Fruit fly (Drosophila melanogaster) whole organism, prepupa: ENCODE measurements around the gene tyn.
A peak's percentile ranks its signal among the peaks of the same experiment; 100 is the strongest.

Experiments used
- Blimp-1 ChIP-seq: fragments of 200-800 bp; sonication (Bioruptor generic); optimal IDR thresholded peaks from 3 replicates; lab custom pipeline; 2017; ENCODE audit warnings: missing biosample characterization, missing genetic modification characterization, mild to moderate bottlenecking, moderate library complexity, missing genetic modification reagents
- CG10631 ChIP-seq: fragments of 200-800 bp; sonication (Bioruptor generic); optimal IDR thresholded peaks from 2 replicates; lab custom pipeline; 2016; ENCODE audit warnings: missing biosample characterization, missing genetic modification characterization
- CG10669 ChIP-seq: fragments of 200-800 bp; sonication (Bioruptor generic); optimal IDR thresholded peaks from 3 replicates; lab custom pipeline; 2018; ENCODE audit warnings: missing biosample characterization, mild to moderate bottlenecking, missing genetic modification characterization, moderate library complexity
- CG11294 ChIP-seq: fragments of 200-800 bp; sonication (Bioruptor generic); IDR thresholded peaks from 2 replicates; pipeline ENCODE4 v1.3.6; 2022; ENCODE audit warnings: missing biosample characterization, missing genetic modification characterization
- CG15336 ChIP-seq: fragments of 200-800 bp; sonication (Bioruptor generic); IDR thresholded peaks from 2 replicates; pipeline ENCODE4 v1.3.6; 2022; ENCODE audit warnings: missing biosample characterization, missing genetic modification characterization
- CG16779 ChIP-seq: fragments of 200-800 bp; sonication (Bioruptor generic); optimal IDR thresholded peaks from 3 replicates; lab custom pipeline; 2017; ENCODE audit warnings: missing biosample characterization, mild to moderate bottlenecking, missing genetic modification characterization
- CG3032 ChIP-seq: fragments of 200-800 bp; optimal IDR thresholded peaks from 2 replicates; lab custom pipeline; 2019; ENCODE audit warnings: missing biosample characterization, mild to moderate bottlenecking, missing genetic modification characterization, moderate library complexity
- CG31627 ChIP-seq: fragments of 200-800 bp; sonication (Bioruptor generic); optimal IDR thresholded peaks from 3 replicates; lab custom pipeline; 2016; ENCODE audit warnings: missing biosample characterization, missing genetic modification characterization
- CG32006 ChIP-seq: fragments of 200-800 bp; sonication (Bioruptor generic); optimal IDR thresholded peaks from 3 replicates; lab custom pipeline; 2017; ENCODE audit warnings: missing biosample characterization, mild to moderate bottlenecking, missing genetic modification characterization
- CG34406 ChIP-seq: fragments of 200-800 bp; sonication (Bioruptor generic); optimal IDR thresholded peaks from 3 replicates; lab custom pipeline; 2016; ENCODE audit warnings: missing biosample characterization, missing genetic modification characterization
- CG6276 ChIP-seq: fragments of 200-800 bp; sonication (Bioruptor generic); optimal IDR thresholded peaks from 2 replicates; lab custom pipeline; 2017; ENCODE audit warnings: missing biosample characterization, mild to moderate bottlenecking, missing genetic modification characterization
- CG6792 ChIP-seq: fragments of 200-800 bp; sonication (Bioruptor generic); optimal IDR thresholded peaks from 3 replicates; lab custom pipeline; 2016; ENCODE audit warnings: missing biosample characterization, missing genetic modification characterization
- CG6854 ChIP-seq: fragments of 200-800 bp; sonication (Bioruptor generic); optimal IDR thresholded peaks from 2 replicates; lab custom pipeline; 2017; ENCODE audit warnings: missing biosample characterization, mild to moderate bottlenecking, missing genetic modification characterization
- CG7368 ChIP-seq: fragments of 200-800 bp; sonication (Bioruptor generic); optimal IDR thresholded peaks from 3 replicates; lab custom pipeline; 2016; ENCODE audit warnings: missing biosample characterization, missing genetic modification characterization
- CG8632 ChIP-seq: fragments of 200-800 bp; sonication (Bioruptor generic); optimal IDR thresholded peaks from 3 replicates; lab custom pipeline; 2016; ENCODE audit warnings: missing biosample characterization, missing genetic modification characterization
- Eip75B ChIP-seq: fragments of 200-800 bp; sonication (Bioruptor generic); optimal IDR thresholded peaks from 3 replicates; lab custom pipeline; 2016; ENCODE audit warnings: missing biosample characterization, missing genetic modification characterization
- Eip78C ChIP-seq: fragments of 200-800 bp; sonication (Bioruptor generic); peaks from one replicate; lab custom pipeline; 2016; ENCODE audit warnings: missing biosample characterization, missing genetic modification characterization
- Ets21C ChIP-seq: fragments of 200-800 bp; sonication (Bioruptor generic); optimal IDR thresholded peaks from 3 replicates; lab custom pipeline; 2016; ENCODE audit warnings: missing biosample characterization, missing genetic modification characterization
- Ets96B ChIP-seq: fragments of 200-800 bp; optimal IDR thresholded peaks from 2 replicates; lab custom pipeline; 2019; ENCODE audit warnings: missing biosample characterization, mild to moderate bottlenecking, missing genetic modification characterization, moderate library complexity
- Hr38 ChIP-seq: sonication (Bioruptor generic); optimal IDR thresholded peaks from 2 replicates; lab custom pipeline; 2016; ENCODE audit warnings: missing biosample characterization, missing genetic modification characterization
- Hr4 ChIP-seq: fragments of 200-800 bp; sonication (Bioruptor generic); optimal IDR thresholded peaks from 3 replicates; lab custom pipeline; 2016; ENCODE audit warnings: missing biosample characterization, missing genetic modification characterization
- Lpt ChIP-seq: fragments of 200-800 bp; sonication (Bioruptor generic); optimal IDR thresholded peaks from 3 replicates; lab custom pipeline; 2016; ENCODE audit warnings: missing biosample characterization, missing genetic modification characterization
- OdsH ChIP-seq: fragments of 200-800 bp; sonication (Bioruptor generic); optimal IDR thresholded peaks from 3 replicates; lab custom pipeline; 2016; ENCODE audit warnings: missing biosample characterization, missing genetic modification characterization
- Smox ChIP-seq: fragments of 200-800 bp; sonication (Bioruptor generic); optimal IDR thresholded peaks from 3 replicates; lab custom pipeline; 2016; ENCODE audit warnings: missing biosample characterization, missing genetic modification characterization
- Sox102F ChIP-seq: fragments of 200-800 bp; sonication (Bioruptor generic); optimal IDR thresholded peaks from 2 replicates; lab custom pipeline; 2016; ENCODE audit warnings: missing biosample characterization, mild to moderate bottlenecking, missing genetic modification characterization
- Sox14 ChIP-seq: fragments of 200-800 bp; sonication (Bioruptor generic); optimal IDR thresholded peaks from 3 replicates; lab custom pipeline; 2016; ENCODE audit warnings: missing biosample characterization, missing genetic modification characterization
- Sox15 ChIP-seq: fragments of 200-800 bp; sonication (Bioruptor generic); optimal IDR thresholded peaks from 3 replicates; lab custom pipeline; 2016; ENCODE audit warnings: missing biosample characterization, missing genetic modification characterization
- achi ChIP-seq: fragments of 200-800 bp; sonication (Bioruptor generic); optimal IDR thresholded peaks from 3 replicates; lab custom pipeline; 2016; ENCODE audit warnings: missing biosample characterization, missing genetic modification characterization
- acj6 ChIP-seq: fragments of 200-800 bp; sonication (Bioruptor generic); optimal IDR thresholded peaks from 3 replicates; lab custom pipeline; 2016; ENCODE audit warnings: missing biosample characterization, missing genetic modification characterization
- cyc ChIP-seq: fragments of 200-800 bp; sonication (Bioruptor generic); optimal IDR thresholded peaks from 3 replicates; lab custom pipeline; 2016; ENCODE audit warnings: missing biosample characterization, missing genetic modification characterization
- dac ChIP-seq: fragments of 200-800 bp; sonication (Bioruptor generic); optimal IDR thresholded peaks from 2 replicates; lab custom pipeline; 2017; ENCODE audit warnings: missing biosample characterization, mild to moderate bottlenecking, missing genetic modification characterization
- dsx ChIP-seq: fragments of 200-800 bp; optimal IDR thresholded peaks from 3 replicates; lab custom pipeline; 2019; ENCODE audit warnings: missing biosample characterization, mild to moderate bottlenecking, missing genetic modification characterization, moderate library complexity; ENCODE audit not compliant: poor library complexity, severe bottlenecking
- eg ChIP-seq: fragments of 200-800 bp; sonication (Bioruptor generic); IDR thresholded peaks from 3 replicates; pipeline ENCODE4 v1.3.6; 2022; ENCODE audit warnings: missing biosample characterization, missing genetic modification characterization
- esn ChIP-seq: fragments of 200-800 bp; sonication (Bioruptor generic); optimal IDR thresholded peaks from 2 replicates; lab custom pipeline; 2016; ENCODE audit warnings: missing biosample characterization, mild to moderate bottlenecking, missing genetic modification characterization, moderate library complexity
- fd59A ChIP-seq: fragments of 200-800 bp; sonication (Bioruptor generic); optimal IDR thresholded peaks from 2 replicates; lab custom pipeline; 2017; ENCODE audit warnings: missing biosample characterization, mild to moderate bottlenecking, missing genetic modification characterization, missing genetic modification reagents
- fkh ChIP-seq: fragments of 200-800 bp; sonication (Bioruptor generic); optimal IDR thresholded peaks from 3 replicates; lab custom pipeline; 2017; ENCODE audit warnings: missing biosample characterization, mild to moderate bottlenecking, missing genetic modification characterization, moderate library complexity
- lz ChIP-seq: fragments of 200-800 bp; sonication (Bioruptor generic); optimal IDR thresholded peaks from 3 replicates; lab custom pipeline; 2016; ENCODE audit warnings: missing biosample characterization, missing genetic modification characterization
- pdm3 ChIP-seq: fragments of 200-800 bp; sonication (Bioruptor generic); optimal IDR thresholded peaks from 3 replicates; lab custom pipeline; 2016; ENCODE audit warnings: missing biosample characterization, missing genetic modification characterization
- salr ChIP-seq, 2 experiments: fragments of 200-800 bp; sonication (Bioruptor generic); optimal IDR thresholded peaks; 3 replicates each; lab custom pipeline; 2016 to 2018; ENCODE audit warnings: missing biosample characterization in 2 of 2, missing genetic modification characterization in 2 of 2, mild to moderate bottlenecking in 1 of 2
- spab ChIP-seq: fragments of 200-800 bp; sonication (Bioruptor generic); optimal IDR thresholded peaks from 2 replicates; lab custom pipeline; 2017; ENCODE audit warnings: missing biosample characterization, mild to moderate bottlenecking, missing genetic modification characterization, missing genetic modification reagents
- ss ChIP-seq, 2 experiments: fragments of 200-800 bp; sonication (Bioruptor generic); optimal IDR thresholded peaks; 2 replicates in 1 of 2; 3 replicates in 1 of 2; lab custom pipeline; 2017 to 2018; ENCODE audit warnings: mild to moderate bottlenecking in 2 of 2, missing biosample characterization in 2 of 2, missing genetic modification characterization in 2 of 2, moderate library complexity in 1 of 2
- svp ChIP-seq: fragments of 200-800 bp; sonication (Bioruptor generic); peaks from one replicate; lab custom pipeline; 2016; ENCODE audit warnings: missing biosample characterization, missing genetic modification characterization
- topi ChIP-seq: fragments of 200-800 bp; sonication (Bioruptor generic); optimal IDR thresholded peaks from 3 replicates; lab custom pipeline; 2016; ENCODE audit warnings: missing biosample characterization, missing genetic modification characterization

tyn gene

dm6 chrX:175542-176197, 35.6 kb downstream of the tyn start (continued):
- TF ChIP-seq Smox (peak; percentile 86), ss (GFP tag; optimal IDR thresholded peaks at IDR 0.05; lab: Kevin White, UChicago) (peak; percentile 32 to 60), eg (GFP tag; lab: Robert Waterston, UW) (peak; percentile 66; the same call in 2 of the 3 replicates), CG34406 (peak; percentile 74), CG16779 (tag; lab: Kevin White, UChicago) (peak; percentile 48), topi (GFP tag; lab: Kevin White, UChicago) (peak; percentile 89), Sox14 (GFP tag; lab: Kevin White, UChicago) (peak; percentile 89), Ets96B (tag; lab: Kevin White, UChicago) (peak; percentile 53), Hr4 (GFP tag; lab: Kevin White, UChicago) (peak; percentile 68), Blimp-1 (GFP tag; lab: Kevin White, UChicago) (peak; percentile 59), spab (peak; percentile 33), fd59A (GFP tag; lab: Kevin White, UChicago) (peak; percentile 24), CG7368 (GFP tag; lab: Kevin White, UChicago) (peak; percentile 54), CG8632 (GFP tag; lab: Kevin White, UChicago) (peak; percentile 68), Ets21C (peak; percentile 77), CG10669 (GFP tag; lab: Kevin White, UChicago) (peak; percentile 52), svp (GFP tag; lab: Kevin White, UChicago) (peak; percentile 90), achi (GFP tag; lab: Kevin White, UChicago) (peak; percentile 87), salr (GFP tag; optimal IDR thresholded peaks at IDR 0.05; lab: Kevin White, UChicago) (peak in 1 of 2 experiments; percentile 81), fkh (peak; percentile 2)

- TF ChIP-seq Hr38 (GFP tag; lab: Kevin White, UChicago): no peak
- no peak for TF ChIP-seq CG15336 (GFP tag; lab: Robert Waterston, UW)
- peak in 1 of 2 experiments; percentile 24 for TF ChIP-seq ss (GFP tag; optimal IDR thresholded peaks at IDR 0.05; lab: Kevin White, UChicago)
- no peak for TF ChIP-seq Sox14 (GFP tag; lab: Kevin White, UChicago)
- TF ChIP-seq CG6854 (GFP tag; lab: Kevin White, UChicago): no peak
Measured at dm6 chrX:180462-180861, 40.3 kb downstream of the tyn start.

- no peak for TF ChIP-seq Ets21C
- peak; percentile 60 for TF ChIP-seq Eip78C (GFP tag; lab: Kevin White, UChicago)
- peak; percentile 44 for TF ChIP-seq CG10631 (GFP tag; lab: Kevin White, UChicago)
- no peak for TF ChIP-seq dac (GFP tag; lab: Kevin White, UChicago)
- TF ChIP-seq, all 60 proteins: peak for 2
Measured at dm6 chrX:191046-191445, 50.9 kb downstream of the tyn start.

DNA sequence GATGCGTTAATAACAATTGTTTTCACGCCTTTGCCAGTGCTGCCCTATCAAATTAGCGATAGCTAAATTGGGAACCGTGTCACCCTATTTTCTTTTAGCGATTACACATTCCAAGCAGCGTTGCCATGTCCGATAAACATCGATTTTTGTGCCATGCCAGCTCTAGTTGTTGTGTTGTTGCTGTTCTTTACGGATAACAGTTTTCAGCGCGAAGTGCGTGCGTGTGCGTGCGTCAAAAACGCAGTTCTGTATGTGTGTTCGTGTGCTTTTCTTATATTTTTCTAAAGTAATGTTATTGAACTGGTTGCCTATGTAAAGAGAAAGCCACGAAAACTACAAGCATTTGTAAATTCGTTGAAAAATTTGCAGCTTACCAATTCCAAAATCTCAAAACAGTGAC, 105.7 kb downstream of the tyn start, which contains the start of the genes CG3038 and G9a:
Gene CG3038 (minus strand): TSS at position 55 of the 400 bp plus-strand sequence.
Gene G9a (plus strand): TSS at position 177 of the 400 bp plus-strand sequence.
- no peak for TF ChIP-seq CG34406
- peak in 1 of 2 experiments; percentile 47 for TF ChIP-seq ss (GFP tag; optimal IDR thresholded peaks at IDR 0.05; lab: Kevin White, UChicago)
- peak; percentile 5 for TF ChIP-seq lz (GFP tag; lab: Kevin White, UChicago)
- no peak for TF ChIP-seq Smox
- peak; percentile 13 for TF ChIP-seq dsx (GFP tag; lab: Kevin White, UChicago)
- no peak for TF ChIP-seq CG8632 (GFP tag; lab: Kevin White, UChicago)
- TF ChIP-seq CG6276 (GFP tag; lab: Kevin White, UChicago): no peak
- TF ChIP-seq Sox102F (GFP tag; lab: Kevin White, UChicago): no peak
- peak; percentile 22 for TF ChIP-seq CG31627
- no peak for TF ChIP-seq CG10669 (GFP tag; lab: Kevin White, UChicago)
- no peak for TF ChIP-seq eg (GFP tag; lab: Robert Waterston, UW)
- peak; percentile 36 for TF ChIP-seq esn (GFP tag; lab: Kevin White, UChicago)
- no peak for TF ChIP-seq Sox15 (GFP tag; lab: Kevin White, UChicago)
- no peak for TF ChIP-seq Ets21C
- TF ChIP-seq fd59A (GFP tag; lab: Kevin White, UChicago): no peak
- peak; percentile 31 for TF ChIP-seq cyc (GFP tag; lab: Kevin White, UChicago)
- no peak for TF ChIP-seq pdm3 (GFP tag; lab: Kevin White, UChicago)
- no peak for TF ChIP-seq fkh
- TF ChIP-seq CG11294: no peak
- TF ChIP-seq OdsH (GFP tag; lab: Kevin White, UChicago): no peak
- TF ChIP-seq dac (GFP tag; lab: Kevin White, UChicago): no peak
- no peak for TF ChIP-seq acj6 (GFP tag; lab: Kevin White, UChicago)
- no peak for TF ChIP-seq CG7368 (GFP tag; lab: Kevin White, UChicago)
- TF ChIP-seq CG3032 (tag; lab: Kevin White, UChicago): no peak
- TF ChIP-seq Hr4 (GFP tag; lab: Kevin White, UChicago): no peak
- TF ChIP-seq Lpt (GFP tag; lab: Kevin White, UChicago): no peak
- no peak for TF ChIP-seq Eip75B (GFP tag; lab: Kevin White, UChicago)
- TF ChIP-seq CG32006 (GFP tag; lab: Kevin White, UChicago): no peak
- no peak for TF ChIP-seq CG6792
